Worm (Caenorhabditis elegans) whole organism, early embryonic: Measurements from ENCODE around the gene ctf-4.

Experiments
- F13C5.2 ChIP-seq: sonication (generic microtip); optimal IDR thresholded peaks from 2 replicates; lab custom pipeline; 2017; ENCODE audit warnings: mild to moderate bottlenecking, missing genetic modification characterization, inconsistent platforms, missing compliant biosample characterization
- ceh-36 ChIP-seq: sonication (generic microtip); optimal IDR thresholded peaks from 2 replicates; lab custom pipeline; 2016; ENCODE audit warnings: missing genetic modification characterization, inconsistent platforms, missing compliant biosample characterization
- ets-7 ChIP-seq: sonication (generic microtip); optimal IDR thresholded peaks from 2 replicates; lab custom pipeline; 2016; ENCODE audit warnings: missing genotype, missing genetic modification characterization, missing compliant biosample characterization
- flt-1 ChIP-seq: fragments of 200-800 bp; sonication (Bioruptor generic); IDR thresholded peaks from 2 replicates; pipeline ENCODE4 v1.3.6; 2022; ENCODE audit warnings: missing genetic modification characterization, missing compliant biosample characterization
- hmg-4 ChIP-seq: fragments of 200-800 bp; sonication (Bioruptor generic); optimal IDR thresholded peaks from 2 replicates; lab custom pipeline; 2018; ENCODE audit warnings: mild to moderate bottlenecking, missing genetic modification characterization, missing compliant biosample characterization
- tbx-37 ChIP-seq: fragments of 200-800 bp; sonication (Bioruptor generic); conservative IDR thresholded peaks from 2 replicates; pipeline ENCODE4 v1.3.6; 2022; ENCODE audit warnings: missing genetic modification reagents, missing genetic modification characterization, missing compliant biosample characterization

ce11 chrV:10953471-10954155 lies 11.7 kb downstream of the ctf-4 start:
- TF ChIP-seq flt-1: no peak
- no peak for TF ChIP-seq F13C5.2 (tag; lab: Kevin White, UChicago)
- TF ChIP-seq tbx-37: no peak
- no peak for TF ChIP-seq ceh-36 (tag; lab: Kevin White, UChicago)
- no peak for TF ChIP-seq ets-7
- no peak for TF ChIP-seq hmg-4
